Worm (Caenorhabditis elegans) whole organism, L1 larva: ENCODE results near the gene abu-14.

Experiments
- C04F5.9 ChIP-seq: sonication (generic microtip); optimal IDR thresholded peaks from 2 replicates; lab custom pipeline; 2016; ENCODE audit warnings: missing genetic modification characterization, missing compliant biosample characterization
- C16A3.4 ChIP-seq: fragments of 150-350 bp; optimal IDR thresholded peaks from 2 replicates; lab custom pipeline; 2014; ENCODE audit warnings: missing biosample characterization, missing genetic modification characterization
- F16B12.6 ChIP-seq: fragments of 150-350 bp; optimal IDR thresholded peaks from 2 replicates; lab custom pipeline; 2014; ENCODE audit warnings: missing biosample characterization, missing genetic modification characterization
- aha-1 ChIP-seq: fragments of 150-350 bp; optimal IDR thresholded peaks from 2 replicates; lab custom pipeline; 2014; ENCODE audit warnings: missing biosample characterization, missing genetic modification characterization
- aly-2 ChIP-seq: fragments of 150-350 bp; optimal IDR thresholded peaks from 2 replicates; lab custom pipeline; 2014; ENCODE audit warnings: missing biosample characterization, missing genetic modification characterization
- ama-1 ChIP-seq: fragments of 150-350 bp; optimal IDR thresholded peaks from 2 replicates; lab custom pipeline; 2014
- blmp-1 ChIP-seq: fragments of 150-350 bp; optimal IDR thresholded peaks from 2 replicates; lab custom pipeline; 2014; ENCODE audit warnings: missing biosample characterization, missing genetic modification characterization
- ceh-82 ChIP-seq, 3 experiments: fragments of 150-350 bp in 1 of 3; sonication (generic microtip) in 2 of 3; optimal IDR thresholded peaks; 2 replicates each; lab custom pipeline; 2014 to 2017; ENCODE audit warnings: missing biosample characterization in 3 of 3, missing genetic modification characterization in 3 of 3
- ceh-90 ChIP-seq: sonication (generic microtip); optimal IDR thresholded peaks from 2 replicates; lab custom pipeline; 2016; ENCODE audit warnings: missing genetic modification characterization, missing compliant biosample characterization
- dpl-1 ChIP-seq, 3 experiments: fragments of 150-350 bp in 2 of 3; sonication (generic microtip) in 1 of 3; optimal IDR thresholded peaks; 2 replicates each; lab custom pipeline; 2014 to 2017; ENCODE audit warnings: missing biosample characterization in 3 of 3, missing genetic modification characterization in 3 of 3, missing genetic modification reagents in 3 of 3
- dsc-1 ChIP-seq: sonication (generic microtip); optimal IDR thresholded peaks from 2 replicates; lab custom pipeline; 2016; ENCODE audit warnings: mild to moderate bottlenecking, missing genetic modification characterization, missing compliant biosample characterization
- efl-1 ChIP-seq, 4 experiments: fragments of 150-350 bp; optimal IDR thresholded peaks in 3 of 4; peaks in 1 of 4; 1 replicate in 1 of 4; 2 replicates in 3 of 4; lab custom pipeline; 2014; ENCODE audit warnings: missing biosample characterization in 2 of 4, missing genetic modification characterization in 2 of 4, missing genetic modification reagents in 2 of 4
- efl-3 ChIP-seq: fragments of 200-800 bp; sonication (Bioruptor generic); optimal IDR thresholded peaks from 2 replicates; lab custom pipeline; 2018; ENCODE audit warnings: mild to moderate bottlenecking, missing genetic modification characterization, missing compliant biosample characterization
- egl-27 ChIP-seq, 2 experiments: fragments of 150-350 bp in 1 of 2; sonication (generic microtip); optimal IDR thresholded peaks; 3 replicates each; lab custom pipeline; 2017 to 2018; ENCODE audit warnings: missing biosample characterization in 2 of 2, missing genetic modification characterization in 2 of 2, missing genetic modification reagents in 2 of 2
- ets-5 ChIP-seq: fragments of 200-800 bp; sonication (Bioruptor generic); IDR thresholded peaks from 2 replicates; pipeline ENCODE4 v1.3.6; 2022; ENCODE audit warnings: missing genetic modification characterization, missing compliant biosample characterization
- fkh-10 ChIP-seq: sonication (generic microtip); optimal IDR thresholded peaks from 2 replicates; lab custom pipeline; 2017; ENCODE audit warnings: missing biosample characterization, missing genetic modification reagents, missing genetic modification characterization
- fkh-8 ChIP-seq: sonication (generic microtip); optimal IDR thresholded peaks from 2 replicates; lab custom pipeline; 2016; ENCODE audit warnings: mild to moderate bottlenecking, missing genetic modification characterization, missing compliant biosample characterization
- fos-1 ChIP-seq: fragments of 150-350 bp; optimal IDR thresholded peaks from 2 replicates; lab custom pipeline; 2014; ENCODE audit warnings: missing biosample characterization, missing genetic modification characterization
- grh-1 ChIP-seq: fragments of 200-800 bp; sonication (Bioruptor generic); IDR thresholded peaks from 2 replicates; pipeline ENCODE4 v1.3.6; 2022; ENCODE audit warnings: missing genetic modification reagents, missing genetic modification characterization, missing compliant biosample characterization
- hlh-17 ChIP-seq: fragments of 200-800 bp; sonication (Bioruptor generic); optimal IDR thresholded peaks from 2 replicates; lab custom pipeline; 2018; ENCODE audit warnings: missing genetic modification characterization, mild to moderate bottlenecking, missing compliant biosample characterization, moderate library complexity, borderline replicate concordance
- hlh-4 ChIP-seq: sonication (generic microtip); optimal IDR thresholded peaks from 2 replicates; lab custom pipeline; 2016; ENCODE audit warnings: mild to moderate bottlenecking, missing genetic modification characterization, missing compliant biosample characterization
- irx-1 ChIP-seq: sonication (generic microtip); optimal IDR thresholded peaks from 2 replicates; lab custom pipeline; 2016; ENCODE audit warnings: missing genetic modification characterization, missing compliant biosample characterization
- jun-1 ChIP-seq: fragments of 150-350 bp; optimal IDR thresholded peaks from 2 replicates; lab custom pipeline; 2014; ENCODE audit warnings: missing biosample characterization, missing genetic modification reagents, missing genetic modification characterization
- lin-13 ChIP-seq: fragments of 150-350 bp; optimal IDR thresholded peaks from 2 replicates; lab custom pipeline; 2014; ENCODE audit warnings: missing biosample characterization, missing genetic modification reagents, missing genetic modification characterization
- lin-14 ChIP-seq: fragments of 200-800 bp; sonication (Bioruptor generic); optimal IDR thresholded peaks from 2 replicates; lab custom pipeline; 2018; ENCODE audit warnings: mild to moderate bottlenecking, missing genetic modification characterization, moderate library complexity, missing compliant biosample characterization
- lin-15B ChIP-seq: fragments of 150-350 bp; sonication (generic microtip); optimal IDR thresholded peaks from 3 replicates; lab custom pipeline; 2014; ENCODE audit warnings: missing biosample characterization, missing genetic modification characterization
- lin-35 ChIP-seq, 2 experiments: fragments of 150-350 bp; optimal IDR thresholded peaks; 2 replicates each; lab custom pipeline; 2014; ENCODE audit warnings: missing biosample characterization in 2 of 2, missing genetic modification characterization in 2 of 2, missing genetic modification reagents in 2 of 2
- lin-39 ChIP-seq: fragments of 150-350 bp; optimal IDR thresholded peaks from 2 replicates; lab custom pipeline; 2014; ENCODE audit warnings: missing biosample characterization, missing genetic modification reagents, missing genetic modification characterization
- lir-3 ChIP-seq: sonication (generic microtip); optimal IDR thresholded peaks from 2 replicates; lab custom pipeline; 2016; ENCODE audit warnings: mild to moderate bottlenecking, missing genetic modification characterization, moderate library complexity, missing compliant biosample characterization; ENCODE audit not compliant: poor library complexity
- mab-9 ChIP-seq: fragments of 200-800 bp; sonication (Bioruptor generic); IDR thresholded peaks from 2 replicates; pipeline ENCODE4 v1.3.6; 2022; ENCODE audit warnings: missing genetic modification reagents, missing genetic modification characterization, missing compliant biosample characterization
- mdl-1 ChIP-seq, 2 experiments: fragments of 150-350 bp; optimal IDR thresholded peaks; 2 replicates each; lab custom pipeline; 2014 to 2017; ENCODE audit warnings: missing biosample characterization in 2 of 2, missing genetic modification characterization in 2 of 2, inconsistent platforms in 1 of 2
- mef-2 ChIP-seq: fragments of 150-350 bp; optimal IDR thresholded peaks from 2 replicates; lab custom pipeline; 2014; ENCODE audit warnings: missing biosample characterization, missing genetic modification characterization
- nhr-12 ChIP-seq: sonication (generic microtip); optimal IDR thresholded peaks from 2 replicates; lab custom pipeline; 2017; ENCODE audit warnings: missing biosample characterization, missing genetic modification characterization
- nhr-20 ChIP-seq: sonication (generic microtip); optimal IDR thresholded peaks from 2 replicates; lab custom pipeline; 2016; ENCODE audit warnings: mild to moderate bottlenecking, missing genetic modification characterization, missing compliant biosample characterization
- nhr-237 ChIP-seq: fragments of 150-350 bp; optimal IDR thresholded peaks from 2 replicates; lab custom pipeline; 2014; ENCODE audit warnings: missing biosample characterization, missing genetic modification characterization
- nhr-47 ChIP-seq: sonication (generic microtip); optimal IDR thresholded peaks from 2 replicates; lab custom pipeline; 2016; ENCODE audit warnings: mild to moderate bottlenecking, missing genetic modification characterization, moderate library complexity, missing compliant biosample characterization
- nhr-71 ChIP-seq: sonication (generic microtip); optimal IDR thresholded peaks from 2 replicates; lab custom pipeline; 2016; ENCODE audit warnings: mild to moderate bottlenecking, missing genetic modification characterization, moderate library complexity, missing compliant biosample characterization
- nhr-76 ChIP-seq: sonication (generic microtip); optimal IDR thresholded peaks from 2 replicates; lab custom pipeline; 2017; ENCODE audit warnings: missing biosample characterization, missing genetic modification characterization
- nhr-85 ChIP-seq: sonication (generic microtip); peaks from one replicate; lab custom pipeline; 2016; ENCODE audit warnings: missing genetic modification characterization, inconsistent platforms, missing compliant biosample characterization
- nhr-90 ChIP-seq: sonication (generic microtip); optimal IDR thresholded peaks from 2 replicates; lab custom pipeline; 2016; ENCODE audit warnings: mild to moderate bottlenecking, missing genetic modification characterization, missing compliant biosample characterization; ENCODE audit not compliant: poor library complexity
- pqm-1 ChIP-seq: sonication (generic microtip); optimal IDR thresholded peaks from 3 replicates; lab custom pipeline; 2017; ENCODE audit warnings: missing biosample characterization, missing genetic modification characterization
- skn-1 ChIP-seq: fragments of 150-350 bp; optimal IDR thresholded peaks from 2 replicates; lab custom pipeline; 2014; ENCODE audit warnings: missing biosample characterization, missing genetic modification characterization
- snpc-4 ChIP-seq: fragments of 150-350 bp; optimal IDR thresholded peaks from 2 replicates; lab custom pipeline; 2014; ENCODE audit warnings: missing biosample characterization, missing genetic modification characterization
- snu-23 ChIP-seq: sonication (generic microtip); optimal IDR thresholded peaks from 2 replicates; lab custom pipeline; 2016; ENCODE audit warnings: missing genetic modification characterization, missing compliant biosample characterization
- sox-4 ChIP-seq: sonication (generic microtip); optimal IDR thresholded peaks from 2 replicates; lab custom pipeline; 2016; ENCODE audit warnings: missing genetic modification characterization, missing compliant biosample characterization
- sptf-1 ChIP-seq: fragments of 150-350 bp; optimal IDR thresholded peaks from 2 replicates; lab custom pipeline; 2014; ENCODE audit warnings: missing biosample characterization, missing genetic modification characterization
- tbx-2 ChIP-seq: sonication (generic microtip); optimal IDR thresholded peaks from 2 replicates; lab custom pipeline; 2016; ENCODE audit warnings: missing genetic modification characterization, missing compliant biosample characterization
- unc-30 ChIP-seq: sonication (generic microtip); optimal IDR thresholded peaks from 2 replicates; lab custom pipeline; 2017; ENCODE audit warnings: missing biosample characterization, missing genetic modification characterization
- unc-62 ChIP-seq: fragments of 150-350 bp; optimal IDR thresholded peaks from 2 replicates; lab custom pipeline; 2014; ENCODE audit warnings: missing biosample characterization, missing genetic modification reagents, missing genetic modification characterization
- unc-86 ChIP-seq: sonication (generic microtip); optimal IDR thresholded peaks from 2 replicates; lab custom pipeline; 2016; ENCODE audit warnings: missing genetic modification characterization, missing compliant biosample characterization
- vab-15 ChIP-seq: sonication (generic microtip); optimal IDR thresholded peaks from 2 replicates; lab custom pipeline; 2017; ENCODE audit warnings: missing genotype, mild to moderate bottlenecking, missing genetic modification characterization, missing compliant biosample characterization
- xbp-1 ChIP-seq: sonication (generic microtip); optimal IDR thresholded peaks from 2 replicates; lab custom pipeline; 2016; ENCODE audit warnings: missing genetic modification characterization, missing compliant biosample characterization
- zip-4 ChIP-seq: fragments of 200-800 bp; sonication (Bioruptor generic); optimal IDR thresholded peaks from 2 replicates; lab custom pipeline; 2018; ENCODE audit warnings: mild to moderate bottlenecking, missing genetic modification characterization, moderate library complexity, missing compliant biosample characterization
- ztf-4 ChIP-seq: fragments of 150-350 bp; optimal IDR thresholded peaks from 2 replicates; lab custom pipeline; 2014; ENCODE audit warnings: missing biosample characterization, missing genetic modification characterization

Gene abu-14

DNA sequence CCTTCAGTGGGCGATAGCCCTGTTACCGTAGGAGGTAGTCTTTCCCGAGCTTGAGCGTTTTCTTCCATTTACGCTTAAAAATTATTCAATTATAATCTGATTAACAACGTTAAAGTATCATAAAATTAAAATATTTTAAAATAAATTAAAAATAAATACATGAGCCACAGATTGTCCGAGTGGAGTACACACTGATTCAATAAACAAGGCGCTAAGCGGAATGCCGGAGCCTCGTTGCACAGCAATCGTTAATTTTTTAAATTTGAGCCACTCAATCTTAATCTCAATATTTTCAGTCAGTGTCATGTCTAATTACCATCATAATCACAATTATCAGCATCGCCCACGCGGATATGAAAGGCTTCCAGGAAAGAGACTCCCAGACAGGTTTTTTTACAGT is 49.9 kb downstream of the abu-14 start, which contains the start of the genes sec-5 and pir-1:
Gene sec-5 (minus strand): TSS at position 73 of the 400 bp plus-strand sequence.
Gene pir-1 (plus strand): TSS at position 221 of the 400 bp plus-strand sequence.
- TF ChIP-seq ztf-4 (tag; lab: Kevin White, UChicago): no peak
- no peak for TF ChIP-seq ama-1 (lab: Kevin White, UChicago)
- TF ChIP-seq egl-27 (tag; optimal IDR thresholded peaks at IDR 0.05; lab: Kevin White, UChicago): no peak
- peak; percentile 39 for TF ChIP-seq lin-15B
- TF ChIP-seq F16B12.6 (tag; lab: Kevin White, UChicago): peak; percentile 26
- no peak for TF ChIP-seq sox-4 (tag; lab: Kevin White, UChicago)
- TF ChIP-seq unc-62 (GFP tag; lab: Kevin White, UChicago): no peak
- TF ChIP-seq fkh-10 (GFP tag; lab: Kevin White, UChicago): no peak
- no peak for TF ChIP-seq unc-30 (tag; lab: Kevin White, UChicago)
- peak; percentile 57 for TF ChIP-seq skn-1 (tag; lab: Kevin White, UChicago)
- no peak for TF ChIP-seq snpc-4
- peak; percentile 20 for TF ChIP-seq C16A3.4
- peak; percentile 37 for TF ChIP-seq tbx-2 (tag; lab: Kevin White, UChicago)
- no peak for TF ChIP-seq lin-39
- no peak for TF ChIP-seq mef-2 (tag; lab: Kevin White, UChicago)
- peak; percentile 42 for TF ChIP-seq C04F5.9 (tag; lab: Kevin White, UChicago)
- TF ChIP-seq dsc-1 (tag; lab: Kevin White, UChicago): no peak
- no peak for TF ChIP-seq mdl-1 (tag; optimal IDR thresholded peaks at IDR 0.05; lab: Kevin White, UChicago)
- peak; percentile 48 for TF ChIP-seq xbp-1
- peak; percentile 56 to 60 for TF ChIP-seq lin-35 (GFP tag; optimal IDR thresholded peaks at IDR 0.05; lab: Kevin White, UChicago)
- TF ChIP-seq ets-5: no peak
- TF ChIP-seq ceh-90: no peak
- TF ChIP-seq nhr-20 (tag; lab: Kevin White, UChicago): peak; percentile 45
- TF ChIP-seq nhr-90 (tag; lab: Kevin White, UChicago): peak; percentile 48
- peak; percentile 30 for TF ChIP-seq blmp-1
- TF ChIP-seq nhr-237 (tag; lab: Kevin White, UChicago): no peak
- TF ChIP-seq snu-23 (GFP tag; lab: Kevin White, UChicago): peak; percentile 56
- TF ChIP-seq pqm-1 (tag; lab: Kevin White, UChicago): no peak
- no peak for TF ChIP-seq fkh-8 (tag; lab: Kevin White, UChicago)
- TF ChIP-seq nhr-71 (tag; lab: Kevin White, UChicago): peak; percentile 63
- no peak for TF ChIP-seq lin-13
- TF ChIP-seq aha-1: no peak
- TF ChIP-seq unc-86 (tag; lab: Kevin White, UChicago): peak; percentile 32
- peak; percentile 17 to 38 (median 31) for TF ChIP-seq ceh-82 (tag; optimal IDR thresholded peaks at IDR 0.05; lab: Kevin White, UChicago)
- no peak for TF ChIP-seq nhr-76 (tag; lab: Kevin White, UChicago)
- peak; percentile 59 for TF ChIP-seq lin-14 (GFP tag; lab: Kevin White, UChicago)
- no peak for TF ChIP-seq lir-3 (tag; lab: Kevin White, UChicago)
- TF ChIP-seq grh-1 (GFP tag; lab: Robert Waterston, UW): no peak
- TF ChIP-seq fos-1: no peak
- no peak for TF ChIP-seq jun-1 (tag; lab: Kevin White, UChicago)
- peak; percentile 43 to 59 for TF ChIP-seq efl-1 (optimal IDR thresholded peaks at IDR 0.05; lab: Kevin White, UChicago)
- peak; percentile 63 to 66 for TF ChIP-seq efl-1 (GFP tag; optimal IDR thresholded peaks at IDR 0.05 in 1 of 2; lab: Kevin White, UChicago)
- no peak for TF ChIP-seq aly-2 (tag; lab: Kevin White, UChicago)
- peak; percentile 54 for TF ChIP-seq nhr-47
- no peak for TF ChIP-seq nhr-85
- TF ChIP-seq vab-15: no peak
- peak in 1 of 3 experiments; percentile 53 for TF ChIP-seq dpl-1 (GFP tag; optimal IDR thresholded peaks at IDR 0.05; lab: Kevin White, UChicago)
- no peak for TF ChIP-seq hlh-17 (GFP tag; lab: Kevin White, UChicago)
- TF ChIP-seq zip-4 (GFP tag; lab: Kevin White, UChicago): no peak
- no peak for TF ChIP-seq mab-9 (GFP tag; lab: Robert Waterston, UW)
- TF ChIP-seq nhr-12: no peak
- TF ChIP-seq sptf-1: no peak
- TF ChIP-seq hlh-4: no peak
- TF ChIP-seq efl-3 (GFP tag; lab: Kevin White, UChicago): no peak
- peak; percentile 41 for TF ChIP-seq irx-1 (tag; lab: Kevin White, UChicago)
